Worm (Caenorhabditis elegans) whole organism, midembryonic: ENCODE results near the gene lin-14.

Source experiments
- T22C8.4 ChIP-seq: fragments of 200-800 bp; sonication (Bioruptor generic); IDR thresholded peaks from 2 replicates; pipeline ENCODE4 v1.3.6; 2022; ENCODE audit warnings: missing genetic modification characterization, missing compliant biosample characterization
- cog-1 ChIP-seq: sonication (generic microtip); optimal IDR thresholded peaks from 2 replicates; lab custom pipeline; 2016; ENCODE audit warnings: missing genetic modification characterization, missing compliant biosample characterization
- flt-1 ChIP-seq: fragments of 200-800 bp; sonication (Bioruptor generic); IDR thresholded peaks from 2 replicates; pipeline ENCODE4 v1.3.6; 2022; ENCODE audit warnings: missing genetic modification characterization, missing compliant biosample characterization
- klf-2 ChIP-seq: fragments of 200-800 bp; sonication (Bioruptor generic); conservative IDR thresholded peaks from 2 replicates; pipeline ENCODE4 v1.3.6; 2022; ENCODE audit warnings: missing genetic modification reagents, missing genetic modification characterization, missing compliant biosample characterization
- med-1 ChIP-seq: sonication (generic microtip); optimal IDR thresholded peaks from 2 replicates; lab custom pipeline; 2017; ENCODE audit warnings: missing genetic modification characterization, mild to moderate bottlenecking, missing compliant biosample characterization, antibody characterized with exemption, missing genetic modification reagents; ENCODE audit not compliant: insufficient read depth
- ref-1 ChIP-seq: fragments of 200-800 bp; sonication (Bioruptor generic); conservative IDR thresholded peaks from 2 replicates; pipeline ENCODE4 v1.3.6; 2022; ENCODE audit warnings: missing genetic modification reagents, missing genetic modification characterization, missing compliant biosample characterization
- tab-1 ChIP-seq: fragments of 200-800 bp; sonication (Bioruptor generic); IDR thresholded peaks from 2 replicates; pipeline ENCODE4 v1.3.6; 2022; ENCODE audit warnings: missing genetic modification characterization, missing compliant biosample characterization
- ztf-23 ChIP-seq: fragments of 200-800 bp; sonication (Bioruptor generic); IDR thresholded peaks from 2 replicates; pipeline ENCODE4 v1.3.6; 2022; ENCODE audit warnings: missing genetic modification reagents, missing genetic modification characterization, missing compliant biosample characterization
- ztf-29 ChIP-seq: fragments of 200-800 bp; sonication (Bioruptor generic); IDR thresholded peaks from 2 replicates; pipeline ENCODE4 v1.3.6; 2022; ENCODE audit warnings: missing genetic modification reagents, missing genetic modification characterization, missing compliant biosample characterization

The lin-14 gene

DNA sequence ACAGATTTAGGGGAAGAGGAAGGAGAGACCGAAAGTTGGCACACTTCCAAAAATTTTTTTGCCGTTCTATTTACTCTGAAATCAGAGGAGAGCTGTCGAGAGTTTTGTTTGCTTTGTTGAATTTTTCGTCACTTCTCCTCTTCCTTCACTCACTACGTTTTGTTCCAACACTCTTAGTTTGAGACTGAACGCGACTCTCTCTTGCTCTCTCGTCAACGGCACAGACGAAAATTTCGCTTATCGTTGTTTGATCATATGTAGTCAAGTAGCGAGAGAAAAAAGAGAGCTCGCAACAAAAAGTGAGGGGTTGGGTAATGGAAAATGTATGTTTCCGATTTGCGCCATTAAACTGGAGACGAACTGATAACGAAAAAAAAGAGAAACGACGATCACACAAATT is 17.3 kb downstream of the lin-14 start:
- TF ChIP-seq cog-1 (tag; lab: Kevin White, UChicago) (no peak), ztf-23 (no peak), T22C8.4 (no peak), ztf-29 (GFP tag; lab: Robert Waterston, UW) (no peak), med-1 (GFP tag; lab: Kevin White, UChicago) (no peak), flt-1 (GFP tag; lab: Robert Waterston, UW) (no peak), ref-1 (no peak), klf-2 (GFP tag; lab: Robert Waterston, UW) (no peak), tab-1 (GFP tag; lab: Robert Waterston, UW) (no peak)

DNA sequence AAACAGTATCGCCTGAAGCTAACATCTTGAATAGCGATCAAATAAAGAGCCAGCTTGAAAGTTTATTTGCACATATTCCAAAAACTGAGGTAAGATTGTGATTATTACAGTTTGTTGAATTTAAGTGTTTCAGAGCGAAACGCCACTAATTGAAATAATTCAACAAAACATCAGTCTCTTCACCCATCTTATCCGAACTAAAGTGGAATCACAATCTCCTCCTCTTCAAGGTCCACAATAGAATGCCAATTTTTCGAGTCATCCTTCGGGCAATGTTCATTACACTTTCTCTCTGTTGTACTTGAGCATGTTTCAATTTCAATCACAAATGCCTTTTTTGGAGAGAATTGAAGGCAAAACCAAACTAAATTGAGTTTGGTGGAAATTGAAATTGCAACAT is 18.7 kb downstream of the lin-14 start:
- no peak for TF ChIP-seq cog-1 (tag; lab: Kevin White, UChicago)
- no peak for TF ChIP-seq ztf-23
- no peak for TF ChIP-seq tab-1 (GFP tag; lab: Robert Waterston, UW)
- no peak for TF ChIP-seq med-1 (GFP tag; lab: Kevin White, UChicago)
- TF ChIP-seq ztf-29 (GFP tag; lab: Robert Waterston, UW), result no peak
- TF ChIP-seq klf-2 (GFP tag; lab: Robert Waterston, UW), result no peak
- no peak for TF ChIP-seq T22C8.4
- TF ChIP-seq ref-1, result no peak
- TF ChIP-seq flt-1 (GFP tag; lab: Robert Waterston, UW), result no peak

DNA sequence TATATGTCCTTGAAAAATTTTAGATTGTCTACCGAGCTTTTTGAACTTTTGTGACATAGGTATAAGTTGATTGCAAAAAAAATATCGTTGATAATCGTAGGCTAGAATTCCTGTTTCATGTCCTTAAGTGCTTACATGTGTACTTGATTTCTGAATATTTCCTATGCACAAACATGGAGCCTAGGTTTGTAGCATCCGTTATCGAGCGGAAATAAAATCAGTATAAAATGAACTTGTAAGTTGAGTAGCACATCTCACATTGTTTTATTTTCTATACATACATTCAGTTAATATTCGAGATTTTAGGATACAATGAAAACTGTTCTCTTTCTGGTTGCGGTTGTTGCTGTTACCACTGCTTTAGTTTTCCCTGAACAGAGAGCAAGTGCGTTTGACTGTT is 22.1 kb downstream of the lin-14 start, which contains the start of gene spp-9:
TSS of gene spp-9 (plus strand) at position 301 of the 400 bp plus-strand sequence.
- TF ChIP-seq flt-1 (GFP tag; lab: Robert Waterston, UW), result no peak
- TF ChIP-seq T22C8.4, result no peak
- no peak for TF ChIP-seq tab-1 (GFP tag; lab: Robert Waterston, UW)
- no peak for TF ChIP-seq ztf-29 (GFP tag; lab: Robert Waterston, UW)
- TF ChIP-seq med-1 (GFP tag; lab: Kevin White, UChicago), result no peak
- no peak for TF ChIP-seq klf-2 (GFP tag; lab: Robert Waterston, UW)
- TF ChIP-seq ref-1, result no peak
- no peak for TF ChIP-seq ztf-23
- no peak for TF ChIP-seq cog-1 (tag; lab: Kevin White, UChicago)

DNA sequence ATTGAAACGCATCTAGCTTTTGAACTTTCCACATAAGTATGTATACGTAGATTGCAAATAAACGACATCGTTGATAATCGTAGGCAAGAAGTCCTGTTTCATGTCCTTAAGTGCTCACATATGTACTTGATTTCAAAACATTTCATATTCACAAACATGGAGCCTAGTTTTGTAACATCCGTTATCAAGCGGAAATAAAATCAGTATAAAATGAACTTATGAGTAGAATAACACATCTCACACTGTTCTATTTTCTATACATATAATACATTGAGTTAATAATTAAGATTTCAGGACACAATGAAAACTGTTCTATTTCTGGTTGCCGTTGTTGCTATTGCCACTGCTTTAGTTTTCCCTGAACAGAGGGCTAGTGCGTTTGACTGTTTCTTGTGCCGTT is 24.5 kb downstream of the lin-14 start, which contains the start of gene spp-21:
TSS of gene spp-21 (plus strand) at position 301 of the 400 bp plus-strand sequence.
- TF ChIP-seq T22C8.4, result no peak
- TF ChIP-seq med-1 (GFP tag; lab: Kevin White, UChicago), result no peak

DNA sequence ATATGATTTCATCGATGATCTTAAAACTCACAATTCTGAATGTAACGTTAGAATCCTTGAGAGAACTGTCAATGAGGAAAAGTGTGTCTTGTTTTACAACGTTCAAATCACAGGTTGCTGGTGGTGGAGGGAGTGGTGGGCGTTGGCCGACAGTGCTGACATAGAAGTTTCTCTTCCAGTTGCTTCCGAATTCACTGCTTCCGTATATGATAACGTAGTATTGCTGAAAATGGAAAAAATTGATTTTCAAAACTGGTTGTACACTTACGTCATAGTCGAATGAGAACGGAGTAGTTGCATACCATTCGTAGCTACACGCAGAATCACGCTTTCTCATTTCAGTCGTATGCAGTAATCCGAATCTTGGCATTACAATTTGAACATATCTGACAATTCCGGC is 26.5 kb downstream of the lin-14 start:
- TF ChIP-seq ref-1 (no peak), klf-2 (GFP tag; lab: Robert Waterston, UW) (no peak), ztf-23 (no peak), flt-1 (GFP tag; lab: Robert Waterston, UW) (no peak), T22C8.4 (no peak), ztf-29 (GFP tag; lab: Robert Waterston, UW) (no peak), med-1 (GFP tag; lab: Kevin White, UChicago) (no peak), tab-1 (GFP tag; lab: Robert Waterston, UW) (no peak), cog-1 (tag; lab: Kevin White, UChicago) (no peak)

DNA sequence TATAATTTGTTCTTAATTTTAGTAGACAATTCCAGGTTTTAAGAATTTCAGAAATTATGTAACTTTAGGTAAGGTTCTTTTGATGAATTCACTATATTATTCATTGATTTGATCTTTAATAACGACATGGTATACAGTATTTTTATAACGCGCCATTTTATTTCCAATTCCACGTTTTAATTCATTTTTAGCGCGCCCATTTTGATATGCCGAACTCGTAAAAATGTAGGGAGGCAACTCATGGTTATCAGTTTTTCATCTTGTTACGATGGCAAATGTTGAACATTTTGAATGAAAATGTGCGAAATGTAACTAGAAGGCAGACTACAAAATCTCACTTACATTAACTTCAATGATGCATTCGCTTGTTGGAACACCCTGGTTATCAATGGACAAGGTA is 33.5 kb downstream of the lin-14 start:
- no peak for TF ChIP-seq ref-1
- no peak for TF ChIP-seq T22C8.4
- TF ChIP-seq tab-1 (GFP tag; lab: Robert Waterston, UW), result no peak
- TF ChIP-seq ztf-23, result no peak
- TF ChIP-seq klf-2 (GFP tag; lab: Robert Waterston, UW), result no peak
- no peak for TF ChIP-seq flt-1 (GFP tag; lab: Robert Waterston, UW)
- TF ChIP-seq ztf-29 (GFP tag; lab: Robert Waterston, UW), result no peak
- no peak for TF ChIP-seq med-1 (GFP tag; lab: Kevin White, UChicago)
- TF ChIP-seq cog-1 (tag; lab: Kevin White, UChicago), result no peak

DNA sequence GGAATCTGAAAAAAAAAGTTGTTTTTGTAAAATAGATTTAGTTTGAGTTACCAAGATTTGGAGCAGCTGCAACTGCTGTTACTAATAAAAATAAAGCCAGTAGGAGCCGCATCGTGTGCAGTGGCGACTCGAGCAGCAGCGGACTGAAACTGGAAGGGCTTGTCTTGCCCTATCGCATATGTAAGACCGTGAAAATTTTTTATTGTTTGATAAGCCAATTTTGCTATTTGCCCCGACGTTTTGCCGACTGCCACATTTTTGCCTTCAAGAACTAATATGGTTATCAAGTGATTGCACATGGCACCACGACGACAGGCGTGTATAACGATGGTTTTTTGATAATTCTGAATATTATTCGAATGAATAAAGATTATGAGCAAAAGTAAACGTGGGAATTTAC is 34.4 kb downstream of the lin-14 start, which contains the start of gene T25C12.3:
TSS of gene T25C12.3 (minus strand) at position 262 of the 400 bp plus-strand sequence.
- no peak for TF ChIP-seq med-1 (GFP tag; lab: Kevin White, UChicago)
- TF ChIP-seq tab-1 (GFP tag; lab: Robert Waterston, UW), result no peak
- TF ChIP-seq klf-2 (GFP tag; lab: Robert Waterston, UW), result no peak
- TF ChIP-seq ref-1, result no peak
- no peak for TF ChIP-seq ztf-23
- no peak for TF ChIP-seq flt-1 (GFP tag; lab: Robert Waterston, UW)
- no peak for TF ChIP-seq T22C8.4
- no peak for TF ChIP-seq ztf-29 (GFP tag; lab: Robert Waterston, UW)
- TF ChIP-seq cog-1 (tag; lab: Kevin White, UChicago), result no peak

DNA sequence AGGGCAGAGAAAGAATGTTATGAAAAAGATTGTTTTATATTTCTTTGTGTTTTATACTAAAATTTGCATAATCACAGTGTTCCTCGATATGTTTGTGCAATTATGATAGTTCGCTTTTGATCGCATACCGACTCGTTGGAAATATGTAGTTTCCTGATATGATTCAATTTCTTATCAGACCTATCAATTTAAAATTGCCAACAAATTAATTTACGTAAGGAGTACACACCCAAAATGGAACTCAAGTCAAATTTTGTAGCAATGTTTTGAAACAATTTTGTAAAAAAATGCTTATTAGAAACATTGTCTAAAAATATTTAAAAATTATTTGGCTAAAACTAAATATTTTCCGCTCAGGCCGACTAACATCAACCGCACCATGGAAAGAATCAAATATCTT is 35.2 kb downstream of the lin-14 start:
- TF ChIP-seq flt-1 (GFP tag; lab: Robert Waterston, UW), result no peak
- TF ChIP-seq ref-1, result no peak
- TF ChIP-seq cog-1 (tag; lab: Kevin White, UChicago), result no peak
- TF ChIP-seq med-1 (GFP tag; lab: Kevin White, UChicago), result no peak
- no peak for TF ChIP-seq T22C8.4
- no peak for TF ChIP-seq tab-1 (GFP tag; lab: Robert Waterston, UW)
- TF ChIP-seq ztf-29 (GFP tag; lab: Robert Waterston, UW), result no peak
- TF ChIP-seq ztf-23, result no peak
- TF ChIP-seq klf-2 (GFP tag; lab: Robert Waterston, UW), result no peak

DNA sequence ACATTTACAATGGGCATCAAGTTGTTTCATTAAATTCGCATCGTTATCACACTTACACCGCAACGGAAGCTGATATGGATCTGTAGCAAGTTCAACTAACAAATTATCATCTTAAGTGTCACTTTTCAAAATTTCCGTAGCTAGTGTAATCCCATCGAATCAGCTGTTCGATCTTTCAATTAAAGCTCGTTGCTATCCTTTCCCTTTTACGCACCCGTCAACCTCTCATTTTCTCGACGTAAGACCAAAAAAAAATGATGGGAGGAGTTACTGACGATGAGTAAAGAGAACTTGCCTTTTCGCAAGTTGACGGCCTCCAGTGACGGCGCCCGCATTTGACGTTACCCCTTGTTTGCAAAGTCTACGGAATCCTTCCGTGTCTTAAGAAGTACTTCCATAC is 36.6 kb downstream of the lin-14 start, which contains the start of gene F29G6.1:
TSS of gene F29G6.1 (plus strand) at position 301 of the 400 bp plus-strand sequence.
- TF ChIP-seq ref-1 (no peak), T22C8.4 (no peak), ztf-29 (GFP tag; lab: Robert Waterston, UW) (no peak), tab-1 (GFP tag; lab: Robert Waterston, UW) (no peak), flt-1 (GFP tag; lab: Robert Waterston, UW) (no peak), klf-2 (GFP tag; lab: Robert Waterston, UW) (no peak), ztf-23 (no peak), med-1 (GFP tag; lab: Kevin White, UChicago) (no peak), cog-1 (tag; lab: Kevin White, UChicago) (no peak)

DNA sequence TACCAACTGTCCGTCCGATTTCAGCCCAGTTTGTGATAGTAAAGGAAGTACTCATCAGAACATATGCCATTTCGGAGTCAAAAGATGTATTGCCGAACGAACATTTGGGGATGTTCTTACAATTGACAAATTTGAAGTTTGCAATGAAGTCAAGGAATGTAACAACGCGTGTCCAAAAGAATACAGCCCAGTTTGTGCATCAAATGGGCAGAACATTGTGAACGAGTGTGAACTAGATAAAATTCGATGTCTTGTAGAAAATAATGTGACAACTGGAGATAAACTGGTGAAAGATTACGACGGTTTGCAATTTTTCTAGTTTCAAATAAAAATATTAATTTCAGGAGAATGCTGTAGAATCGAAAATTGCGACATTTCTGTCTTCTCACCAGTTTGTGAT is 42.5 kb downstream of the lin-14 start:
- TF ChIP-seq ztf-29 (GFP tag; lab: Robert Waterston, UW), result no peak
- no peak for TF ChIP-seq T22C8.4
- no peak for TF ChIP-seq flt-1 (GFP tag; lab: Robert Waterston, UW)
- no peak for TF ChIP-seq ref-1
- no peak for TF ChIP-seq klf-2 (GFP tag; lab: Robert Waterston, UW)
- no peak for TF ChIP-seq tab-1 (GFP tag; lab: Robert Waterston, UW)
- no peak for TF ChIP-seq cog-1 (tag; lab: Kevin White, UChicago)
- no peak for TF ChIP-seq med-1 (GFP tag; lab: Kevin White, UChicago)
- TF ChIP-seq ztf-23, result no peak
